Worm (Caenorhabditis elegans) whole organism, mixed stage, embryonic: ENCODE data around the gene F43C11.11.

Experiments used
- bed-3 ChIP-seq: fragments of 200-800 bp; sonication (Bioruptor generic); optimal IDR thresholded peaks from 3 replicates; lab custom pipeline; 2018; ENCODE audit warnings: mild to moderate bottlenecking, missing genetic modification characterization, moderate library complexity, missing compliant biosample characterization
- ces-1 ChIP-seq: fragments of 150-350 bp; optimal IDR thresholded peaks from 2 replicates; lab custom pipeline; 2014; ENCODE audit warnings: missing biosample characterization, missing genetic modification reagents, missing genetic modification characterization
- lin-13 ChIP-seq: fragments of 150-350 bp; optimal IDR thresholded peaks from 2 replicates; lab custom pipeline; 2014; ENCODE audit warnings: missing biosample characterization, missing genetic modification characterization
- nhr-12 ChIP-seq: fragments of 150-350 bp; optimal IDR thresholded peaks from 2 replicates; lab custom pipeline; 2014; ENCODE audit warnings: missing biosample characterization, missing genetic modification characterization
- nhr-76 ChIP-seq: sonication (generic microtip); optimal IDR thresholded peaks from 2 replicates; lab custom pipeline; 2017; ENCODE audit warnings: missing biosample characterization, missing genetic modification characterization
- unc-39 ChIP-seq: fragments of 150-350 bp; optimal IDR thresholded peaks from 2 replicates; lab custom pipeline; 2014; ENCODE audit warnings: missing biosample characterization, missing genetic modification characterization
- ztf-11 ChIP-seq: fragments of 150-350 bp; optimal IDR thresholded peaks from 2 replicates; lab custom pipeline; 2014; ENCODE audit warnings: missing biosample characterization, missing genetic modification characterization

DNA sequence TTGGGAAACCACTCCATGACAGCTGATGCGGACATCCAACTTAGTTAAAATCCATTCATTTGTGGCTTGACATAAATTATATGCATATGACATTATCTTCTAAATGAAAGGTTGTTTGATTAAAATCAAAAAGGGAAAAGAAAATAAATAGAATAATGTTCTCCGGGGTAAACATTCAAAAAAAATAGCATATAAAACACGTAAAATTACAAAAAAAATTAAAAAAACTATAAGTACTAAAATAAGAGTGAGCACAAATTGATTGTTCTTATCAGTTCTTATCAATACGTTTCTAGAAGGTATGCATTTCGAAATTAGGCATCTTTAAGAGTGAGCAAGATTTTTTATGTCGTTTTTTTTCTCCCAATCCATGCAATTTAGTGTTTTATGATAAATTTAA is 49.1 kb upstream of the F43C11.11 start, which contains the start of gene fbxa-182:
- no peak for TF ChIP-seq ces-1 (GFP tag; lab: Kevin White, UChicago)
- no peak for TF ChIP-seq nhr-12 (tag; lab: Kevin White, UChicago)
- TF ChIP-seq lin-13, result no peak
- no peak for TF ChIP-seq nhr-76 (tag; lab: Kevin White, UChicago)
- no peak for TF ChIP-seq ztf-11
- TF ChIP-seq bed-3 (GFP tag; lab: Kevin White, UChicago), result no peak
- no peak for TF ChIP-seq unc-39 (tag; lab: Kevin White, UChicago)
